Worm (Caenorhabditis elegans): ENCODE results near the gene W04E12.7.

DNA sequence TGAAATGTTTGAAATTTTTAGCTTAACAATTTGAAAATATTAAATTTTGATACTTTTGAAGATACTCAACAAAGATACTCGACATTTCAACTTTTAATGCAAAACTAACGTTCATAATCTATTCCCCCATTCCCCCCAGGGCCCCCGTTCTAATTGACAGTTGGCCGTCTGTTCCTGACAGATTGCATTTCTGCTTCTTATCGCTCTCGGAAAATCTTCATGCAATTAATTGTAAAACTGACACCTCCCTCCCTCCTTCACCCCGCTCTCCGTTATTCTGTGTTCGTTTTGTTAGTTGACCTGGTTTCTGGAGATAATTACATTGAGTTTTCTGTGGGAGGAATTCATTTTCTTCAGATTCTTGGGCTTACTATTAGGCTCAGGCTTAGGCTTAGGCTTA lies 19.4 kb downstream of the W04E12.7 start:
- TF ChIP-seq ref-1 (GFP tag; conservative IDR thresholded peaks at IDR 0.05) (no peak), ztf-29 (GFP tag; IDR thresholded peaks at IDR 0.05) (no peak), med-1 (GFP tag; optimal IDR thresholded peaks at IDR 0.05; ENCODE audit: insufficient read depth) (no peak), tab-1 (GFP tag; IDR thresholded peaks at IDR 0.05) (no peak), cog-1 (tag; optimal IDR thresholded peaks at IDR 0.05) (no peak), T22C8.4 (GFP tag; IDR thresholded peaks at IDR 0.05) (no peak), ztf-23 (GFP tag; IDR thresholded peaks at IDR 0.05) (no peak), flt-1 (GFP tag; IDR thresholded peaks at IDR 0.05) (no peak)
